Worm (Caenorhabditis elegans) whole organism, L3 larva: Measurements from ENCODE around the gene K02E10.7.
A peak's percentile ranks its signal among the peaks of the same experiment; 100 is the strongest.

ENCODE experiments used
- R02D3.7 ChIP-seq: fragments of 150-350 bp; optimal IDR thresholded peaks from 2 replicates; lab custom pipeline; 2014; ENCODE audit warnings: missing biosample characterization, missing genetic modification characterization
- ZK546.5 ChIP-seq: sonication (generic microtip); optimal IDR thresholded peaks from 2 replicates; lab custom pipeline; 2017; ENCODE audit warnings: missing biosample characterization, missing genetic modification characterization
- aly-2 ChIP-seq: fragments of 150-350 bp; optimal IDR thresholded peaks from 2 replicates; lab custom pipeline; 2014; ENCODE audit warnings: missing biosample characterization, missing genetic modification characterization
- ama-1 ChIP-seq: fragments of 150-350 bp; optimal IDR thresholded peaks from 2 replicates; lab custom pipeline; 2018
- ceh-16 ChIP-seq: sonication (generic microtip); optimal IDR thresholded peaks from 2 replicates; lab custom pipeline; 2017; ENCODE audit warnings: missing biosample characterization, missing genetic modification characterization
- ceh-28 ChIP-seq: fragments of 150-350 bp; optimal IDR thresholded peaks from 2 replicates; lab custom pipeline; 2014; ENCODE audit warnings: missing biosample characterization, missing genetic modification reagents, missing genetic modification characterization
- ceh-9 ChIP-seq: sonication (generic microtip); optimal IDR thresholded peaks from 2 replicates; lab custom pipeline; 2018; ENCODE audit warnings: missing biosample characterization, missing genetic modification characterization
- daf-12 ChIP-seq: fragments of 150-350 bp; optimal IDR thresholded peaks from 2 replicates; lab custom pipeline; 2014; ENCODE audit warnings: missing biosample characterization, missing genetic modification reagents, missing genetic modification characterization
- egl-5 ChIP-seq: fragments of 150-350 bp; optimal IDR thresholded peaks from 2 replicates; lab custom pipeline; 2017; ENCODE audit warnings: missing biosample characterization, missing genetic modification reagents, missing genetic modification characterization, inconsistent platforms
- elt-1 ChIP-seq: fragments of 150-350 bp; optimal IDR thresholded peaks from 2 replicates; lab custom pipeline; 2014; ENCODE audit warnings: missing biosample characterization, missing genetic modification characterization
- elt-2 ChIP-seq: sonication (generic microtip); optimal IDR thresholded peaks from 2 replicates; lab custom pipeline; 2016; ENCODE audit warnings: missing genetic modification reagents, mild to moderate bottlenecking, missing genetic modification characterization, missing compliant biosample characterization
- elt-3 ChIP-seq, 3 experiments: fragments of 150-350 bp in 1 of 3; sonication (generic microtip) in 2 of 3; optimal IDR thresholded peaks; 2 replicates in 2 of 3; 4 replicates in 1 of 3; lab custom pipeline; 2014 to 2017; ENCODE audit warnings: missing biosample characterization in 3 of 3, missing genetic modification characterization in 3 of 3
- fkh-10 ChIP-seq: sonication (generic microtip); optimal IDR thresholded peaks from 2 replicates; lab custom pipeline; 2017; ENCODE audit warnings: missing biosample characterization, missing genetic modification reagents, missing genetic modification characterization
- fos-1 ChIP-seq: fragments of 150-350 bp; optimal IDR thresholded peaks from 2 replicates; lab custom pipeline; 2014; ENCODE audit warnings: missing biosample characterization, missing genetic modification characterization
- jun-1 ChIP-seq: fragments of 150-350 bp; optimal IDR thresholded peaks from 2 replicates; lab custom pipeline; 2014; ENCODE audit warnings: missing biosample characterization, missing genetic modification reagents, missing genetic modification characterization
- lin-15B ChIP-seq: fragments of 150-350 bp; optimal IDR thresholded peaks from 2 replicates; lab custom pipeline; 2014; ENCODE audit warnings: missing biosample characterization, missing genetic modification characterization
- lsy-12 ChIP-seq: sonication (generic microtip); optimal IDR thresholded peaks from 2 replicates; lab custom pipeline; 2016; ENCODE audit warnings: mild to moderate bottlenecking, missing genetic modification characterization, missing compliant biosample characterization
- mdl-1 ChIP-seq: fragments of 150-350 bp; optimal IDR thresholded peaks from 2 replicates; lab custom pipeline; 2014; ENCODE audit warnings: missing biosample characterization, missing genetic modification characterization
- mml-1 ChIP-seq: fragments of 150-350 bp; sonication (generic microtip); optimal IDR thresholded peaks from 3 replicates; lab custom pipeline; 2014; ENCODE audit warnings: missing biosample characterization, missing genetic modification characterization
- nfya-1 ChIP-seq: sonication (generic microtip); optimal IDR thresholded peaks from 2 replicates; lab custom pipeline; 2017; ENCODE audit warnings: missing genetic modification characterization, mild to moderate bottlenecking, missing compliant biosample characterization, antibody characterized with exemption, moderate library complexity; ENCODE audit not compliant: insufficient read depth
- nhr-11 ChIP-seq: fragments of 150-350 bp; optimal IDR thresholded peaks from 2 replicates; lab custom pipeline; 2014; ENCODE audit warnings: missing biosample characterization, missing genetic modification characterization
- nhr-23 ChIP-seq: fragments of 150-350 bp; optimal IDR thresholded peaks from 2 replicates; lab custom pipeline; 2014; ENCODE audit warnings: missing biosample characterization, missing genetic modification reagents, missing genetic modification characterization
- nhr-237 ChIP-seq: fragments of 150-350 bp; optimal IDR thresholded peaks from 2 replicates; lab custom pipeline; 2014; ENCODE audit warnings: missing biosample characterization, missing genetic modification characterization
- nhr-25 ChIP-seq: sonication (generic microtip); optimal IDR thresholded peaks from 2 replicates; lab custom pipeline; 2017; ENCODE audit warnings: missing biosample characterization, missing genetic modification characterization
- nhr-28 ChIP-seq: fragments of 150-350 bp; optimal IDR thresholded peaks from 2 replicates; lab custom pipeline; 2014; ENCODE audit warnings: missing biosample characterization, missing genetic modification characterization
- nhr-43 ChIP-seq: sonication (generic microtip); optimal IDR thresholded peaks from 2 replicates; lab custom pipeline; 2016; ENCODE audit warnings: mild to moderate bottlenecking, missing genetic modification characterization, missing compliant biosample characterization; ENCODE audit not compliant: poor library complexity, severe bottlenecking
- nhr-77 ChIP-seq: fragments of 150-350 bp; optimal IDR thresholded peaks from 2 replicates; lab custom pipeline; 2014; ENCODE audit warnings: missing biosample characterization, missing genetic modification characterization
- pha-4 ChIP-seq: fragments of 150-350 bp; optimal IDR thresholded peaks from 2 replicates; lab custom pipeline; 2014; ENCODE audit warnings: missing biosample characterization, missing genetic modification reagents, missing genetic modification characterization
- pqm-1 ChIP-seq: fragments of 150-350 bp; optimal IDR thresholded peaks from 2 replicates; lab custom pipeline; 2017; ENCODE audit warnings: missing biosample characterization, missing genetic modification characterization, inconsistent platforms
- sea-2 ChIP-seq: fragments of 150-350 bp; sonication (generic microtip); optimal IDR thresholded peaks from 4 replicates; lab custom pipeline; 2014; ENCODE audit warnings: missing biosample characterization, missing genetic modification reagents, missing genetic modification characterization
- skn-1 ChIP-seq: fragments of 150-350 bp; optimal IDR thresholded peaks from 2 replicates; lab custom pipeline; 2014; ENCODE audit warnings: missing biosample characterization, missing genetic modification characterization
- snpc-4 ChIP-seq: fragments of 150-350 bp; optimal IDR thresholded peaks from 2 replicates; lab custom pipeline; 2014; ENCODE audit warnings: missing biosample characterization, missing genetic modification characterization
- tbx-2 ChIP-seq: sonication (generic microtip); optimal IDR thresholded peaks from 2 replicates; lab custom pipeline; 2016; ENCODE audit warnings: mild to moderate bottlenecking, missing genetic modification characterization, missing compliant biosample characterization
- unc-62 ChIP-seq: fragments of 150-350 bp; sonication (generic microtip); optimal IDR thresholded peaks from 4 replicates; lab custom pipeline; 2014; ENCODE audit warnings: missing biosample characterization, missing genetic modification reagents, missing genetic modification characterization
- zag-1 ChIP-seq: fragments of 150-350 bp; optimal IDR thresholded peaks from 2 replicates; lab custom pipeline; 2014; ENCODE audit warnings: missing biosample characterization, missing genetic modification characterization
- ztf-11 ChIP-seq: fragments of 150-350 bp; optimal IDR thresholded peaks from 2 replicates; lab custom pipeline; 2014; ENCODE audit warnings: missing biosample characterization, missing genetic modification characterization

The K02E10.7 gene

DNA sequence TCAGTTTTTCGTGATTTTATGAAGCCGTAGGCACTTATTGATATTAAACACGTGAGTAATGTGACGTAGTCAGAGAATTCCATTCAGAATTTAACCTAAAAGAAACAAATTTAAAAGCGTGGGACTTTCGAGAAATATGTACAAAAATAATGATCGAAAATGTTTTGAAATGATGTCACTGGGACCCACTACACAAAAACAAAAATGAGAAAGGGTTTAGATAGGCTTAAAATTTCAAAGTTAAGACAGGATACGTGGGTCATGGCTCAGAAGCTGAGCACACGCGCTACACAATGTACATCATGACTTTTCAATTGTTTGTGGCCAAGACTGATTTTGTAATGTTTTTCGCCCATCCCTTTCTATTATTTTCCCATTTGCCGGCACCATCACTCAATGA lies 40.5 kb upstream of the K02E10.7 start, which contains the start of gene smvt-1:
TSS of gene smvt-1 (minus strand) at position 101 of the 400 bp plus-strand sequence.
- TF ChIP-seq ama-1 (lab: Kevin White, UChicago) (no peak), lin-15B (tag; lab: Kevin White, UChicago) (no peak), egl-5 (tag; lab: Kevin White, UChicago) (no peak), fkh-10 (no peak), nhr-43 (tag; lab: Kevin White, UChicago) (no peak), lsy-12 (no peak), nhr-25 (tag; lab: Kevin White, UChicago) (no peak), mml-1 (no peak), tbx-2 (tag; lab: Kevin White, UChicago) (no peak), ceh-16 (tag; lab: Kevin White, UChicago) (no peak), jun-1 (tag; lab: Kevin White, UChicago) (no peak), ZK546.5 (no peak), nfya-1 (tag; lab: Kevin White, UChicago) (no peak)

DNA sequence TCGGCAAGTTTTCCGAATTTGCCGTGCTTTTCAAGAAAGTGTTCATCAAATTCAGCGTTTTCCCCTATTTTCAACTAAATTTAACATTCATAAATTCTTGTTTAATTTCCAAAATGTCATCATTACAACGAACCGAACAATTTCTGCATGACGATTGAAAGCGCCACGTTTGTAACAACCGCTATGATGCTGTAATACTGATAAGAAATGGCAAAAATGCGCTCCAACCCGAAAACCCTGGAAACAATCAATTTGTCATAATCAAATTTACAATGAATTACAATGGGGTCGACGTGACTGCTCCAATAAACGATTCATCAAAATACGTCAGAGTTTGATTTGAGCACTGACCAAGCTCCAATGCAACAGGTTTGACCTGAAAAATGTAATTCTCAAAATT lies 36.3 kb upstream of the K02E10.7 start:
- TF ChIP-seq unc-62 = no peak
- peak; percentile 78 for TF ChIP-seq pqm-1
- no peak for TF ChIP-seq ceh-28 (tag; lab: Kevin White, UChicago)
- TF ChIP-seq skn-1 (tag; lab: Kevin White, UChicago) = peak; percentile 37
- TF ChIP-seq pha-4 = peak; percentile 21
- no peak for TF ChIP-seq ZK546.5
- TF ChIP-seq elt-2 (tag; lab: Kevin White, UChicago) = peak; percentile 79

DNA sequence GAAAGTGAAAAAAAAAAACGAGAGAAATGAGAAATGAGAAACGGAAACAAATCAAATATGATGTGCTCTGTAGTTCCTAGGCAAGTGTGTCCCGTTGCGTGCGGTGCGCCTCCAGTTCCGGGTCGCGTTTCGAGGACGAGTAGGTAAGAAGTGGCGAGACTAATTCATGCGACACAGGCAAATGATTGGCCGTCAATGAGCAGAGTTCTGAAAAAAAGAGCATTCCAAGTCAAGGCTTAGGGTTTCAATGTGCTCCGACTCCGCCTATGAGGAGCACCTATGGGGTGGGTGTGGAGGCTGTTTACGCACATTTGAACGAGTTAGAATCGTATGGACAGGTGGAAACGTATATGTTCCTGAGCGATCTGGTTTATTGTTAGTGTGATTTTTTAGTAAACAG lies 35.0 kb upstream of the K02E10.7 start:
- no peak for TF ChIP-seq elt-1 (tag; lab: Kevin White, UChicago)
- peak; percentile 59 for TF ChIP-seq elt-2 (tag; lab: Kevin White, UChicago)
- TF ChIP-seq mml-1 = no peak
- no peak for TF ChIP-seq nhr-23 (tag; lab: Kevin White, UChicago)
- TF ChIP-seq nfya-1 (tag; lab: Kevin White, UChicago) = peak; percentile 10
- TF ChIP-seq pqm-1 = peak; percentile 22
- TF ChIP-seq nhr-237 (tag; lab: Kevin White, UChicago) = no peak
- TF ChIP-seq, all 47 proteins: peak for 3

DNA sequence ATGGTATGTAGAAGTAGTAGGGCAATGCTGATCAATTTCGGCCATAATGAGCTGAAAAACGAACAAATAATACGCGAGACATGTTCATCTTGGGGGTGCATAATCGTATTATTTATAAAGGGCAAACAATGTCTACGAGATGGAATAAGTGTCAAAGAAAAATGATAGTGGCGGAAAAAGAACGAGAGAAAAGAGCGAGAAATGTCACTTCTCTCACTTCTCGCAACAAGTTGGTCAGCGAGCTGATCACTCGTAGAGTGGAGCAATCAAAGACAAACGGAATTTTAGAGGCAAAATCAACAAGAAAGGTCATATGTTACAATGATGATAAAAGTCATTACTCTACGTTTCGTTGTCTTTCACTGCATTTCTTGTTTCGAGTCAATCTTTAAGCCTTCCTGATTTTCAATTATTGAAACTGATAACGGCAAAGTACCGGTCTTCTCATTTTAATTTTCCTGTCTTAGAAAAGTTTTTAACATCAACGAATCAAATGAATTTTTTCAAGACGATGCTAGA lies 32.7 kb upstream of the K02E10.7 start, which contains the start of gene F52H2.3:
TSS of gene F52H2.3 (minus strand) at position 51 of the 519 bp plus-strand sequence.
- TF ChIP-seq nhr-25 (tag; lab: Kevin White, UChicago) (no peak), zag-1 (tag; lab: Kevin White, UChicago) (no peak), ztf-11 (no peak), R02D3.7 (no peak), aly-2 (tag; lab: Kevin White, UChicago) (no peak), nhr-28 (no peak), mdl-1 (tag; lab: Kevin White, UChicago) (no peak), unc-62 (no peak), elt-3 (tag; optimal IDR thresholded peaks at IDR 0.05; lab: Kevin White, UChicago) (no peak), pqm-1 (peak; percentile 52), nfya-1 (tag; lab: Kevin White, UChicago) (no peak), elt-1 (tag; lab: Kevin White, UChicago) (no peak), sea-2 (GFP tag; lab: Kevin White, UChicago) (no peak), nhr-77 (tag; lab: Kevin White, UChicago) (no peak), elt-2 (tag; lab: Kevin White, UChicago) (peak; percentile 84), ceh-9 (no peak), fos-1 (no peak), pha-4 (peak; percentile 79), egl-5 (tag; lab: Kevin White, UChicago) (no peak)

DNA sequence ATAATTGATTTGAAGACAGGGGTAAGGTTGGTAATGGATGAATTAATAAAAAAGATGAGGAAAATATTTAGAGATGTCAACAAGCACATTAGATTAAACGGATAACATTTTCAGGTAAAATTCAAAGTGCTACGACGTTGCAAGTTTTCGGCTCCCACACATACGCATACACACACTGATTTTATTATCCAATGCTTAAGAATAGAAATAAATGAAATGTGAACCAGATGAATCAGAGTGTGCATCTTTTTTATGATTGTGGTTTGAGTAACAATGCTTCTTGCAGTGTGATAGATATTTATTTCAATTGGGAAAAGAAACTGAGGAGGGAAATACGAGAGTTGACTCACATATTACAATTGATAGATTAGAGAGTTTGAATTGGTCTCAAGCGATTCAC lies 30.4 kb upstream of the K02E10.7 start:
- TF ChIP-seq elt-2 (tag; lab: Kevin White, UChicago) = no peak
- no peak for TF ChIP-seq ztf-11
- no peak for TF ChIP-seq nhr-11
- no peak for TF ChIP-seq nhr-77 (tag; lab: Kevin White, UChicago)
- no peak for TF ChIP-seq elt-1 (tag; lab: Kevin White, UChicago)
- no peak for TF ChIP-seq lin-15B (tag; lab: Kevin White, UChicago)
- TF ChIP-seq egl-5 (tag; lab: Kevin White, UChicago) = no peak
- no peak for TF ChIP-seq nfya-1 (tag; lab: Kevin White, UChicago)
- TF ChIP-seq pha-4 = no peak
- TF ChIP-seq nhr-28 = no peak
- TF ChIP-seq mdl-1 (tag; lab: Kevin White, UChicago) = no peak
- TF ChIP-seq snpc-4 = no peak
- no peak for TF ChIP-seq daf-12 (tag; lab: Kevin White, UChicago)
- TF ChIP-seq nhr-25 (tag; lab: Kevin White, UChicago) = no peak
